Fruit fly (Drosophila melanogaster) whole organism, embryonic: ENCODE data around the gene CG10298.
A peak's percentile ranks its signal among the peaks of the same experiment; 100 is the strongest.

Experiments
- CG10147 ChIP-seq: fragments of 200-800 bp; sonication (Bioruptor generic); optimal IDR thresholded peaks from 2 replicates; lab custom pipeline; 2019; ENCODE audit warnings: missing biosample characterization, mild to moderate bottlenecking, missing genetic modification characterization, moderate library complexity
- CG11560 ChIP-seq: fragments of 200-800 bp; sonication (Bioruptor generic); IDR thresholded peaks from 3 replicates; pipeline ENCODE4 v1.3.6; 2022; ENCODE audit warnings: missing biosample characterization, missing genetic modification characterization
- CG12299 ChIP-seq: fragments of 200-800 bp; sonication (Bioruptor generic); optimal IDR thresholded peaks from 2 replicates; lab custom pipeline; 2018; ENCODE audit warnings: missing biosample characterization, mild to moderate bottlenecking, missing genetic modification characterization
- CG12769 ChIP-seq: fragments of 200-800 bp; sonication (Bioruptor generic); optimal IDR thresholded peaks from 2 replicates; lab custom pipeline; 2019; ENCODE audit warnings: missing biosample characterization, mild to moderate bottlenecking, missing genetic modification characterization, moderate library complexity
- CG13775 ChIP-seq: fragments of 200-800 bp; sonication (Bioruptor generic); optimal IDR thresholded peaks from 3 replicates; lab custom pipeline; 2017; ENCODE audit warnings: missing biosample characterization, mild to moderate bottlenecking, missing genetic modification characterization
- CG13894 ChIP-seq: fragments of 200-800 bp; sonication (Bioruptor generic); optimal IDR thresholded peaks from 3 replicates; lab custom pipeline; 2018; ENCODE audit warnings: missing biosample characterization, mild to moderate bottlenecking, missing genetic modification characterization, moderate library complexity
- CG15073 ChIP-seq: fragments of 200-800 bp; sonication (Bioruptor generic); optimal IDR thresholded peaks from 2 replicates; lab custom pipeline; 2016; ENCODE audit warnings: missing biosample characterization, missing genetic modification characterization
- CG15601 ChIP-seq: fragments of 200-800 bp; sonication (Bioruptor generic); optimal IDR thresholded peaks from 3 replicates; lab custom pipeline; 2019; ENCODE audit warnings: missing biosample characterization, mild to moderate bottlenecking, missing genetic modification characterization, moderate library complexity
- CG18619 ChIP-seq: fragments of 200-800 bp; sonication (Bioruptor generic); optimal IDR thresholded peaks from 3 replicates; lab custom pipeline; 2017; ENCODE audit warnings: missing biosample characterization, mild to moderate bottlenecking, missing genetic modification characterization
- CG34422 ChIP-seq: fragments of 200-800 bp; sonication (Bioruptor generic); IDR thresholded peaks from 3 replicates; pipeline ENCODE4 v1.3.6; 2022; ENCODE audit warnings: missing biosample characterization, missing genetic modification characterization
- CG4328 ChIP-seq: fragments of 200-800 bp; sonication (Bioruptor generic); optimal IDR thresholded peaks from 3 replicates; lab custom pipeline; 2017; ENCODE audit warnings: missing biosample characterization, missing genetic modification reagents, missing genetic modification characterization
- CG5245 ChIP-seq: fragments of 200-800 bp; sonication (Bioruptor generic); optimal IDR thresholded peaks from 3 replicates; lab custom pipeline; 2016; ENCODE audit warnings: missing biosample characterization, missing genetic modification characterization
- CG6791 ChIP-seq: fragments of 200-800 bp; sonication (Bioruptor generic); IDR thresholded peaks from 3 replicates; pipeline ENCODE4 v1.3.6; 2022; ENCODE audit warnings: missing biosample characterization, missing genetic modification characterization; ENCODE audit not compliant: partially characterized antibody
- CG7271 ChIP-seq: fragments of 200-800 bp; sonication (Bioruptor generic); optimal IDR thresholded peaks from 2 replicates; lab custom pipeline; 2018; ENCODE audit warnings: missing biosample characterization, mild to moderate bottlenecking, missing genetic modification characterization, moderate library complexity
- CG7357 ChIP-seq: fragments of 200-800 bp; sonication (Bioruptor generic); IDR thresholded peaks from 3 replicates; pipeline ENCODE4 v1.3.6; 2022; ENCODE audit warnings: missing biosample characterization, missing genetic modification characterization
- CG7745 ChIP-seq: fragments of 200-800 bp; sonication (Bioruptor generic); optimal IDR thresholded peaks from 2 replicates; lab custom pipeline; 2018; ENCODE audit warnings: missing biosample characterization, mild to moderate bottlenecking, missing genetic modification characterization, moderate library complexity
- CG9876 ChIP-seq: fragments of 200-800 bp; sonication (Bioruptor generic); optimal IDR thresholded peaks from 2 replicates; lab custom pipeline; 2016; ENCODE audit warnings: missing biosample characterization, missing genetic modification characterization
- CG9932 ChIP-seq: fragments of 200-800 bp; sonication (Bioruptor generic); IDR thresholded peaks from 2 replicates; pipeline ENCODE4 v1.3.6; 2022; ENCODE audit warnings: missing biosample characterization, missing genetic modification characterization
- CTCF ChIP-seq: fragments of 200-800 bp; sonication (Bioruptor generic); optimal IDR thresholded peaks from 2 replicates; lab custom pipeline; 2017; ENCODE audit warnings: missing biosample characterization, mild to moderate bottlenecking, missing genetic modification characterization, moderate library complexity
- Dbx ChIP-seq: fragments of 200-800 bp; sonication (Bioruptor generic); IDR thresholded peaks from 3 replicates; pipeline ENCODE4 v1.3.6; 2022; ENCODE audit warnings: missing biosample characterization, missing genetic modification characterization
- Elba2 ChIP-seq: fragments of 200-800 bp; sonication (Bioruptor generic); optimal IDR thresholded peaks from 3 replicates; lab custom pipeline; 2016; ENCODE audit warnings: missing biosample characterization, missing genetic modification characterization
- Fer1 ChIP-seq: fragments of 200-800 bp; sonication (Bioruptor generic); optimal IDR thresholded peaks from 2 replicates; lab custom pipeline; 2017; ENCODE audit warnings: missing biosample characterization, mild to moderate bottlenecking, missing genetic modification characterization
- GATAe ChIP-seq: fragments of 200-800 bp; sonication (Bioruptor generic); conservative IDR thresholded peaks from 2 replicates; pipeline ENCODE4 v1.3.6; 2022; ENCODE audit warnings: missing biosample characterization, missing genetic modification characterization
- Gug ChIP-seq: fragments of 200-800 bp; sonication (Bioruptor generic); IDR thresholded peaks from 4 replicates; pipeline ENCODE4 v1.3.6; 2022; ENCODE audit warnings: missing biosample characterization, missing genetic modification characterization
- Hr39 ChIP-seq: fragments of >200 bp; optimal IDR thresholded peaks from 2 replicates; lab custom pipeline; 2017
- Hsf ChIP-seq: fragments of 200-800 bp; sonication (Bioruptor generic); optimal IDR thresholded peaks from 3 replicates; lab custom pipeline; 2016; ENCODE audit warnings: missing biosample characterization, missing genetic modification characterization
- MBD-R2 ChIP-seq: fragments of 200-800 bp; sonication (Bioruptor generic); IDR thresholded peaks from 2 replicates; pipeline ENCODE4 v1.3.6; 2022; ENCODE audit warnings: missing biosample characterization, missing genetic modification characterization
- Nf-YB ChIP-seq: fragments of 200-800 bp; sonication (Bioruptor generic); optimal IDR thresholded peaks from 3 replicates; lab custom pipeline; 2019; ENCODE audit warnings: missing biosample characterization, mild to moderate bottlenecking, missing genetic modification characterization, moderate library complexity
- Oaz ChIP-seq: fragments of 200-800 bp; sonication (Bioruptor generic); IDR thresholded peaks from 2 replicates; pipeline ENCODE4 v1.3.6; 2022; ENCODE audit warnings: missing biosample characterization, missing genetic modification characterization
- Sox102F ChIP-seq: fragments of 200-800 bp; sonication (Bioruptor generic); optimal IDR thresholded peaks from 2 replicates; lab custom pipeline; 2018; ENCODE audit warnings: missing biosample characterization, mild to moderate bottlenecking, missing genetic modification characterization, moderate library complexity
- Vsx1 ChIP-seq: fragments of 200-800 bp; sonication (Bioruptor generic); optimal IDR thresholded peaks from 2 replicates; lab custom pipeline; 2017; ENCODE audit warnings: missing biosample characterization, mild to moderate bottlenecking, missing genetic modification characterization, missing genetic modification reagents
- aop ChIP-seq: fragments of 200-800 bp; sonication (Bioruptor generic); IDR thresholded peaks from 2 replicates; pipeline ENCODE4 v1.3.6; 2022; ENCODE audit warnings: missing biosample characterization, missing genetic modification characterization
- cato ChIP-seq: fragments of 200-800 bp; sonication (Bioruptor generic); optimal IDR thresholded peaks from 2 replicates; lab custom pipeline; 2016; ENCODE audit warnings: missing biosample characterization, missing genetic modification characterization, borderline replicate concordance
- caup ChIP-seq: fragments of 200-800 bp; sonication (Bioruptor generic); optimal IDR thresholded peaks from 3 replicates; lab custom pipeline; 2017; ENCODE audit warnings: missing biosample characterization, mild to moderate bottlenecking, missing genetic modification characterization, moderate library complexity; ENCODE audit not compliant: severe bottlenecking
- chn ChIP-seq: fragments of 200-800 bp; sonication (Bioruptor generic); optimal IDR thresholded peaks from 2 replicates; lab custom pipeline; 2016; ENCODE audit warnings: missing biosample characterization, missing genetic modification characterization
- cwo ChIP-seq: fragments of 200-800 bp; sonication (Bioruptor generic); optimal IDR thresholded peaks from 3 replicates; lab custom pipeline; 2017; ENCODE audit warnings: missing biosample characterization, missing genetic modification characterization, mild to moderate bottlenecking, moderate library complexity, missing genetic modification reagents
- dm ChIP-seq: fragments of 200-800 bp; sonication (Bioruptor generic); optimal IDR thresholded peaks from 3 replicates; lab custom pipeline; 2016; ENCODE audit warnings: missing biosample characterization, missing genetic modification characterization
- dysf ChIP-seq: fragments of 200-800 bp; sonication (Bioruptor generic); IDR thresholded peaks from 3 replicates; pipeline ENCODE4 v1.3.6; 2022; ENCODE audit warnings: missing biosample characterization, missing genetic modification characterization
- ems ChIP-seq: fragments of 200-800 bp; sonication (Bioruptor generic); optimal IDR thresholded peaks from 3 replicates; lab custom pipeline; 2016; ENCODE audit warnings: missing biosample characterization, missing genetic modification characterization
- fru ChIP-seq: fragments of >200 bp; optimal IDR thresholded peaks from 2 replicates; lab custom pipeline; 2017
- gt ChIP-seq: fragments of 200-800 bp; sonication (Bioruptor generic); IDR thresholded peaks from 2 replicates; pipeline ENCODE4 v1.3.6; 2022; ENCODE audit warnings: missing biosample characterization, missing genetic modification characterization
- luna ChIP-seq: fragments of 200-800 bp; sonication (Bioruptor generic); optimal IDR thresholded peaks from 2 replicates; lab custom pipeline; 2016; ENCODE audit warnings: missing biosample characterization, missing genetic modification characterization
- nerfin-2 ChIP-seq: fragments of 200-800 bp; sonication (Bioruptor generic); IDR thresholded peaks from 2 replicates; pipeline ENCODE4 v1.3.6; 2022; ENCODE audit warnings: missing biosample characterization, missing genetic modification characterization; ENCODE audit not compliant: partially characterized antibody
- pum ChIP-seq: fragments of 200-800 bp; sonication (Bioruptor generic); optimal IDR thresholded peaks from 2 replicates; lab custom pipeline; 2016; ENCODE audit warnings: missing biosample characterization, missing genetic modification characterization
- run ChIP-seq: fragments of 200-800 bp; sonication (Bioruptor generic); optimal IDR thresholded peaks from 3 replicates; lab custom pipeline; 2018; ENCODE audit warnings: missing biosample characterization, mild to moderate bottlenecking, missing genetic modification characterization
- sc ChIP-seq, 3 experiments: fragments of >200 bp in 2 of 3; fragments of 200-800 bp in 1 of 3; sonication (Bioruptor generic) in 1 of 3; optimal IDR thresholded peaks; 2 replicates in 2 of 3; 3 replicates in 1 of 3; lab custom pipeline; 2017; ENCODE audit warnings: mild to moderate bottlenecking in 1 of 3, missing biosample characterization in 1 of 3, missing genetic modification characterization in 1 of 3, missing genetic modification reagents in 1 of 3
- sens ChIP-seq: fragments of 200-800 bp; sonication (Bioruptor generic); peaks from one replicate; lab custom pipeline; 2016; ENCODE audit warnings: missing biosample characterization, missing genetic modification characterization
- stwl ChIP-seq: fragments of 200-800 bp; sonication (Bioruptor generic); optimal IDR thresholded peaks from 3 replicates; lab custom pipeline; 2018; ENCODE audit warnings: missing biosample characterization, mild to moderate bottlenecking, missing genetic modification characterization, moderate library complexity
- tx ChIP-seq: fragments of 200-800 bp; sonication (Bioruptor generic); optimal IDR thresholded peaks from 2 replicates; lab custom pipeline; 2016; ENCODE audit warnings: missing biosample characterization, missing genetic modification characterization
- unc-4 ChIP-seq: fragments of 200-800 bp; sonication (Bioruptor generic); IDR thresholded peaks from 2 replicates; pipeline ENCODE4 v1.3.6; 2022; ENCODE audit warnings: missing biosample characterization, missing genetic modification characterization; ENCODE audit not compliant: partially characterized antibody

CG10298 gene

dm6 chr3R:6368550-6369238, 25.9 kb downstream of the CG10298 start, which contains the start of gene CG10286 (continued):
- peak; percentile 97 for TF ChIP-seq dm (GFP tag; lab: Kevin White, UChicago)
- TF ChIP-seq CG9876 (GFP tag; lab: Kevin White, UChicago), result no peak
- TF ChIP-seq luna (GFP tag; lab: Kevin White, UChicago), result no peak
- TF ChIP-seq Hsf, result peak; percentile 1
- 0 out of 3 replicates have a peak, but pooled peaks have one; percentile 49 for TF ChIP-seq CG34422 (GFP tag; lab: Robert Waterston, UW)
- TF ChIP-seq CG18619, result no peak
- peak; percentile 20; the same call in 2 of the 3 replicates for TF ChIP-seq dysf (GFP tag; lab: Robert Waterston, UW)
- no peak for TF ChIP-seq CG13894 (tag; lab: Kevin White, UChicago)
- TF ChIP-seq Fer1, result no peak
- TF ChIP-seq cwo (GFP tag; lab: Kevin White, UChicago), result peak; percentile 76
- no peak for TF ChIP-seq ems (GFP tag; lab: Kevin White, UChicago)
- no peak for TF ChIP-seq GATAe (GFP tag; lab: Robert Waterston, UW)
- TF ChIP-seq CG6791 (GFP tag; lab: Robert Waterston, UW), result peak; percentile 79
- no peak for TF ChIP-seq chn (GFP tag; lab: Kevin White, UChicago)
- TF ChIP-seq CG11560, result no peak
- no peak for TF ChIP-seq Hr39
- peak; percentile 46 for TF ChIP-seq CG12299 (tag; lab: Kevin White, UChicago)
- no peak for TF ChIP-seq CG15073
- no peak for TF ChIP-seq run (tag; lab: Kevin White, UChicago)
- no peak for TF ChIP-seq aop
- TF ChIP-seq CG12769 (tag; lab: Kevin White, UChicago), result no peak
- TF ChIP-seq unc-4 (GFP tag; lab: Robert Waterston, UW), result peak; percentile 68
- TF ChIP-seq CG5245 (GFP tag; lab: Kevin White, UChicago), result no peak
- peak; percentile 54; the same call in 1 of the 2 replicates for TF ChIP-seq nerfin-2 (GFP tag; lab: Robert Waterston, UW)
- peak; percentile 64 for TF ChIP-seq CG9932 (GFP tag; lab: Robert Waterston, UW)
- no peak for TF ChIP-seq gt (GFP tag; lab: Robert Waterston, UW)
- no peak for TF ChIP-seq caup
- TF ChIP-seq Dbx (GFP tag; lab: Robert Waterston, UW), result peak; percentile 58; the same call in 2 of the 3 replicates
- TF ChIP-seq Oaz, result peak; percentile 34; the same call in 1 of the 2 replicates
- TF ChIP-seq tx, result no peak
- TF ChIP-seq Gug, result no peak
- TF ChIP-seq CG7271, result no peak
- TF ChIP-seq pum, result no peak
- TF ChIP-seq CG4328 (GFP tag; lab: Kevin White, UChicago), result no peak
- no peak for TF ChIP-seq fru (lab: Kevin White, UChicago)
- TF ChIP-seq CG13775 (GFP tag; lab: Kevin White, UChicago), result peak; percentile 23
- 0 out of 3 replicates have a peak, but pooled peaks have one; percentile 6 for TF ChIP-seq CG7357 (GFP tag; lab: Robert Waterston, UW)
- TF ChIP-seq CG15601 (tag; lab: Kevin White, UChicago), result peak; percentile 40
- no peak for TF ChIP-seq Elba2 (GFP tag; lab: Kevin White, UChicago)
- TF ChIP-seq cato, result no peak
- no peak for TF ChIP-seq Nf-YB
- peak; percentile 3 for TF ChIP-seq stwl (tag; lab: Kevin White, UChicago)
- TF ChIP-seq CTCF (GFP tag; lab: Kevin White, UChicago), result no peak
- no peak for TF ChIP-seq Vsx1 (GFP tag; lab: Kevin White, UChicago)
- TF ChIP-seq sens, result peak; percentile 73
- no peak for TF ChIP-seq Sox102F (GFP tag; lab: Kevin White, UChicago)
- TF ChIP-seq sc (optimal IDR thresholded peaks at IDR 0.05; lab: Kevin White, UChicago), result no peak
- TF ChIP-seq sc (GFP tag; optimal IDR thresholded peaks at IDR 0.05; lab: Kevin White, UChicago), result no peak
- TF ChIP-seq CG7745, result no peak
- TF ChIP-seq MBD-R2 (GFP tag; lab: Robert Waterston, UW), result peak; percentile 68
- no peak for TF ChIP-seq CG10147 (GFP tag; lab: Kevin White, UChicago)
